Worm (Caenorhabditis elegans) whole organism, early embryonic: ENCODE measurements around the gene F49E8.6.
A peak's percentile ranks its signal among the peaks of the same experiment; 100 is the strongest.
"Not testable (repeated sequence)": the region's sequence is repeated elsewhere in the genome, so short reads cannot be mapped to it uniquely, and the experiment has no call there.

Experiments used
- B0310.2 ChIP-seq: sonication (generic microtip); optimal IDR thresholded peaks from 2 replicates; lab custom pipeline; 2016; ENCODE audit warnings: mild to moderate bottlenecking, missing genetic modification characterization, missing compliant biosample characterization
- F13C5.2 ChIP-seq: sonication (generic microtip); optimal IDR thresholded peaks from 2 replicates; lab custom pipeline; 2017; ENCODE audit warnings: mild to moderate bottlenecking, missing genetic modification characterization, inconsistent platforms, missing compliant biosample characterization
- aly-1 ChIP-seq: sonication (generic microtip); optimal IDR thresholded peaks from 2 replicates; lab custom pipeline; 2016; ENCODE audit warnings: missing genetic modification characterization, missing compliant biosample characterization
- ama-1 ChIP-seq: fragments of 150-350 bp; optimal IDR thresholded peaks from 2 replicates; lab custom pipeline; 2014
- ceh-13 ChIP-seq: fragments of 200-800 bp; sonication (Bioruptor generic); optimal IDR thresholded peaks from 2 replicates; lab custom pipeline; 2018; ENCODE audit warnings: mild to moderate bottlenecking, missing genetic modification characterization, missing compliant biosample characterization
- ceh-36 ChIP-seq: sonication (generic microtip); optimal IDR thresholded peaks from 2 replicates; lab custom pipeline; 2016; ENCODE audit warnings: missing genetic modification characterization, inconsistent platforms, missing compliant biosample characterization
- ets-7 ChIP-seq: sonication (generic microtip); optimal IDR thresholded peaks from 2 replicates; lab custom pipeline; 2016; ENCODE audit warnings: missing genotype, missing genetic modification characterization, missing compliant biosample characterization
- flt-1 ChIP-seq: fragments of 200-800 bp; sonication (Bioruptor generic); IDR thresholded peaks from 2 replicates; pipeline ENCODE4 v1.3.6; 2022; ENCODE audit warnings: missing genetic modification characterization, missing compliant biosample characterization
- hmbx-1 ChIP-seq: sonication (generic microtip); optimal IDR thresholded peaks from 2 replicates; lab custom pipeline; 2016; ENCODE audit warnings: mild to moderate bottlenecking, missing genetic modification characterization, missing compliant biosample characterization
- hmg-4 ChIP-seq: fragments of 200-800 bp; sonication (Bioruptor generic); optimal IDR thresholded peaks from 2 replicates; lab custom pipeline; 2018; ENCODE audit warnings: mild to moderate bottlenecking, missing genetic modification characterization, missing compliant biosample characterization
- hnd-1 ChIP-seq: sonication (generic microtip); optimal IDR thresholded peaks from 2 replicates; lab custom pipeline; 2016; ENCODE audit warnings: missing genetic modification characterization, missing compliant biosample characterization
- pes-1 ChIP-seq: fragments of 200-800 bp; sonication (Bioruptor generic); IDR thresholded peaks from 2 replicates; pipeline ENCODE4 v1.3.6; 2022; ENCODE audit warnings: missing genetic modification reagents, missing genetic modification characterization, missing compliant biosample characterization
- scrt-1 ChIP-seq: fragments of 200-800 bp; sonication (Bioruptor generic); IDR thresholded peaks from 2 replicates; pipeline ENCODE4 v1.3.6; 2022; ENCODE audit warnings: missing genetic modification characterization, missing compliant biosample characterization
- sea-1 ChIP-seq: fragments of 200-800 bp; sonication (Bioruptor generic); conservative IDR thresholded peaks from 2 replicates; pipeline ENCODE4 v1.3.6; 2022; ENCODE audit warnings: missing genetic modification characterization, missing compliant biosample characterization
- tbx-11 ChIP-seq: fragments of 200-800 bp; sonication (Bioruptor generic); IDR thresholded peaks from 2 replicates; pipeline ENCODE4 v1.3.6; 2022; ENCODE audit warnings: missing genetic modification characterization, missing compliant biosample characterization
- tbx-37 ChIP-seq: fragments of 200-800 bp; sonication (Bioruptor generic); conservative IDR thresholded peaks from 2 replicates; pipeline ENCODE4 v1.3.6; 2022; ENCODE audit warnings: missing genetic modification reagents, missing genetic modification characterization, missing compliant biosample characterization
- tra-4 ChIP-seq: sonication (generic microtip); optimal IDR thresholded peaks from 2 replicates; lab custom pipeline; 2017; ENCODE audit warnings: missing genetic modification characterization, missing compliant biosample characterization

F49E8.6 gene

ce11 chrIV:7575147-7575768, 20.8 kb upstream of the F49E8.6 start, which contains the start of gene cec-4:
Gene cec-4, plus strand, starts transcription at chrIV:7575718.
- TF ChIP-seq hnd-1 (tag; lab: Kevin White, UChicago) (no peak), aly-1 (tag; lab: Kevin White, UChicago) (no peak), pes-1 (GFP tag; lab: Robert Waterston, UW) (no peak), ama-1 (lab: Kevin White, UChicago) (peak; percentile 52)

- TF ChIP-seq F13C5.2 (tag; lab: Kevin White, UChicago): peak; percentile 95
- TF ChIP-seq hmg-4 (GFP tag; lab: Kevin White, UChicago): peak; percentile 99
- peak; percentile 97 for TF ChIP-seq flt-1
- peak; percentile 95 for TF ChIP-seq aly-1 (tag; lab: Kevin White, UChicago)
- TF ChIP-seq B0310.2: peak; percentile 94
- TF ChIP-seq tbx-11 (GFP tag; lab: Robert Waterston, UW): peak; percentile 92
- TF ChIP-seq sea-1 (GFP tag; lab: Robert Waterston, UW): peak; percentile 97
- TF ChIP-seq ceh-13 (GFP tag; lab: Kevin White, UChicago): peak; percentile 87
- TF ChIP-seq pes-1 (GFP tag; lab: Robert Waterston, UW): peak; percentile 96
- TF ChIP-seq hnd-1 (tag; lab: Kevin White, UChicago): peak; percentile 96
- peak; percentile 5 for TF ChIP-seq ama-1 (lab: Kevin White, UChicago)
- peak; percentile 90 for TF ChIP-seq ets-7
- TF ChIP-seq scrt-1 (GFP tag; lab: Robert Waterston, UW): peak; percentile 95
- TF ChIP-seq ceh-36 (tag; lab: Kevin White, UChicago): peak; percentile 96
- TF ChIP-seq tbx-37 (GFP tag; lab: Robert Waterston, UW): peak; percentile 97
- peak; percentile 96 for TF ChIP-seq tra-4 (tag; lab: Kevin White, UChicago)
- peak; percentile 84 for TF ChIP-seq hmbx-1
Observed at ce11 chrIV:7573944-7574343, 19.5 kb upstream of the F49E8.6 start.

ce11 chrIV:7568593-7568992, 14.1 kb upstream of the F49E8.6 start, which contains the start of gene clec-180:
Gene clec-180, plus strand, starts transcription at chrIV:7568893.
- TF ChIP-seq tbx-11 (GFP tag; lab: Robert Waterston, UW) (no peak), pes-1 (GFP tag; lab: Robert Waterston, UW) (no peak), scrt-1 (GFP tag; lab: Robert Waterston, UW) (no peak), ama-1 (lab: Kevin White, UChicago) (no peak), hnd-1 (tag; lab: Kevin White, UChicago) (no peak), B0310.2 (no peak), flt-1 (no peak), sea-1 (GFP tag; lab: Robert Waterston, UW) (no peak), tra-4 (tag; lab: Kevin White, UChicago) (no peak), F13C5.2 (tag; lab: Kevin White, UChicago) (no peak), ceh-13 (GFP tag; lab: Kevin White, UChicago) (no peak), hmg-4 (GFP tag; lab: Kevin White, UChicago) (no peak)

ce11 chrIV:7567557-7568010, 13.1 kb upstream of the F49E8.6 start, which contains the start of gene F32E10.8:
Gene F32E10.8, plus strand, starts transcription at chrIV:7567607.
- no peak for TF ChIP-seq ceh-36 (tag; lab: Kevin White, UChicago)

ce11 chrIV:7563850-7564249, 9.4 kb upstream of the F49E8.6 start, which contains the start of gene F32E10.9:
Gene F32E10.9, minus strand, starts transcription at chrIV:7563950.
- not testable (repeated sequence) for TF ChIP-seq hnd-1 (tag; lab: Kevin White, UChicago); scrt-1 (GFP tag; lab: Robert Waterston, UW); tra-4 (tag; lab: Kevin White, UChicago)

- TF ChIP-seq flt-1: no peak
- TF ChIP-seq tbx-37 (GFP tag; lab: Robert Waterston, UW): 0 out of 2 replicates have a peak, but pooled peaks have one; percentile 21
Observed at ce11 chrIV:7561614-7562142, 7.2 kb upstream of the F49E8.6 start, which contains the start of gene ima-3. Gene ima-3, minus strand, starts transcription at chrIV:7561664.

ce11 chrIV:7559237-7559636, 4.8 kb upstream of the F49E8.6 start:
- TF ChIP-seq ets-7: no peak
- TF ChIP-seq pes-1 (GFP tag; lab: Robert Waterston, UW): no peak
- TF ChIP-seq ceh-13 (GFP tag; lab: Kevin White, UChicago): no peak
- TF ChIP-seq flt-1: no peak
- TF ChIP-seq ama-1 (lab: Kevin White, UChicago): no peak
- TF ChIP-seq B0310.2: no peak
- TF ChIP-seq hmbx-1: no peak
- no peak for TF ChIP-seq hmg-4 (GFP tag; lab: Kevin White, UChicago)
- no peak for TF ChIP-seq aly-1 (tag; lab: Kevin White, UChicago)
- TF ChIP-seq tbx-11 (GFP tag; lab: Robert Waterston, UW): no peak
- TF ChIP-seq tra-4 (tag; lab: Kevin White, UChicago): no peak
- TF ChIP-seq tbx-37 (GFP tag; lab: Robert Waterston, UW): no peak
- TF ChIP-seq ceh-36 (tag; lab: Kevin White, UChicago): no peak
- no peak for TF ChIP-seq hnd-1 (tag; lab: Kevin White, UChicago)

- TF ChIP-seq F13C5.2 (tag; lab: Kevin White, UChicago) (no peak), hmg-4 (GFP tag; lab: Kevin White, UChicago) (no peak), ceh-36 (tag; lab: Kevin White, UChicago) (no peak), sea-1 (GFP tag; lab: Robert Waterston, UW) (no peak), hnd-1 (tag; lab: Kevin White, UChicago) (no peak), ama-1 (lab: Kevin White, UChicago) (no peak), tbx-11 (GFP tag; lab: Robert Waterston, UW) (no peak), scrt-1 (GFP tag; lab: Robert Waterston, UW) (no peak), ceh-13 (GFP tag; lab: Kevin White, UChicago) (no peak), pes-1 (GFP tag; lab: Robert Waterston, UW) (no peak), tbx-37 (GFP tag; lab: Robert Waterston, UW) (no peak), B0310.2 (no peak), ets-7 (no peak), flt-1 (no peak), tra-4 (tag; lab: Kevin White, UChicago) (no peak), hmbx-1 (no peak), aly-1 (tag; lab: Kevin White, UChicago) (no peak)
Observed at ce11 chrIV:7558653-7559052, 4.2 kb upstream of the F49E8.6 start.
